Fruit fly (Drosophila melanogaster): ENCODE results near the gene CG2652.

DNA sequence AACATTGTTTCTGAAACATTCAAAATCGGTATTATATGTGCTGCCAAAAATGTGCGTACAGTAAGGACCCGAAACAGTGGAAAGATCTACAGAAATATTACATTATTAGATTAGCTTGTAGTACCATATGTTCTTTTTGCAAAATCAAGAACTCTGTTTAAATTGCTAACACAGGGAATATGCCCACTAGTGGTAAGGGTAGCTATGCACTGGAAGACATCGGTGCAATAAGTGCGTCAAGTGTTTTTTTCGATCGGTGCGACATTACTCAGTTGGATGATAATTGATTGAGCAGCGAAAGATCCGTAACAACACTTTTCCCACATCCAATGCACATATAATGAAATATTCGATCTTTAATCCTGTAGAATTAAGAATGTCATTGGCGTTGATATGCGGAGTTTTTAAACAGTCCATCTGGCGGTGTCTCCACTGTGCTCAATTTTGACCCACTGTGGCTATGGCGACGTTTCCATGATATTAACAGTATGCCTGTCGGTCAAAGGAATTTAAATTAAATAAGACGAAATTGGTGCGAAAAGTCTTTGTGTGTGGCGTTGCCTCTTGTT, 47.6 kb downstream of the CG2652 start:
- TF ChIP-seq CG8478 (optimal IDR thresholded peaks at IDR 0.05), result no peak
- TF ChIP-seq psq (optimal IDR thresholded peaks at IDR 0.05), result no peak
- TF ChIP-seq pan (optimal IDR thresholded peaks at IDR 0.05), result no peak
- TF ChIP-seq Dll (optimal IDR thresholded peaks at IDR 0.05), result no peak
